Worm (Caenorhabditis elegans): Measurements from ENCODE around the gene pzf-1.

DNA sequence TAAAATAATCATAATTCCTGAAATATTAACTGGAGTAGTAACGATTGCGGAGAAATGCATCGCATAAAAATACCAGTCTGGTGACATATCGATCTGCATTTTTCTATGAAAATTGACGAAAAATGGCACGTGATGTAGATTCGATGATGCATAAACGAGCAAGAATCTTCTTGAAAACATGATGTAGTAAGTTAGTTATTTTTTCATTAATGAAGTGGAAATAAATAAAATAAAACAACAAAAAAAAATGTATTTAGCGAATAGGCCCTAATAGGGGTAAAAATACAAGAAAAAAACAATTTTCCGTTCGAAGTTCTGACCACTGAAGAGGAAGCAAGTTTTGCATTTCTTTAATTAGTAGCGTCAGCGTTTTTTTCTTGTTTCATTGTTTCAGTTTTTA is 36.9 kb upstream of the pzf-1 start, which contains the start of gene sri-2:
- TF ChIP-seq snpc-3.4 (tag; optimal IDR thresholded peaks at IDR 0.05) = no peak
- no peak for TF ChIP-seq let-526 (GFP tag; IDR thresholded peaks at IDR 0.05)
- TF ChIP-seq dpl-1 (GFP tag; optimal IDR thresholded peaks at IDR 0.05) = no peak
- no peak for TF ChIP-seq ama-1 (optimal IDR thresholded peaks at IDR 0.05)
- TF ChIP-seq ama-1 (GFP tag; optimal IDR thresholded peaks at IDR 0.05) = no peak
- no peak for TF ChIP-seq snpc-4 (GFP tag; optimal IDR thresholded peaks at IDR 0.05)
- TF ChIP-seq snpc-4 (tag; optimal IDR thresholded peaks at IDR 0.05) = no peak
- TF ChIP-seq C17E4.6 (GFP tag; IDR thresholded peaks at IDR 0.05) = no peak
- no peak for TF ChIP-seq F57C9.4 (tag; optimal IDR thresholded peaks at IDR 0.05)
- no peak for TF ChIP-seq F23B12.7 (tag; optimal IDR thresholded peaks at IDR 0.05; ENCODE audit: insufficient read depth)
- no peak for TF ChIP-seq tlf-1 (GFP tag; optimal IDR thresholded peaks at IDR 0.05)
- TF ChIP-seq lsy-27 (tag; optimal IDR thresholded peaks at IDR 0.05; ENCODE audit: borderline replicate concordance, insufficient read depth) = no peak
- TF ChIP-seq cebp-1 (GFP tag; IDR thresholded peaks at IDR 0.05) = no peak
- TF ChIP-seq cebp-1 (tag; optimal IDR thresholded peaks at IDR 0.05) = no peak
- no peak for TF ChIP-seq unc-62 (GFP tag; optimal IDR thresholded peaks at IDR 0.05)

All from whole organism, young adult.